Worm (Caenorhabditis elegans) whole organism, young adult: ENCODE results near the gene nspg-4.

Experiments
- F49E8.2 ChIP-seq: sonication (generic microtip); optimal IDR thresholded peaks from 3 replicates; lab custom pipeline; 2017; ENCODE audit warnings: missing genetic modification characterization, mild to moderate bottlenecking, missing compliant biosample characterization, antibody characterized with exemption, moderate library complexity; ENCODE audit not compliant: insufficient read depth
- Y79H2A.3 ChIP-seq: fragments of 200-800 bp; sonication (Bioruptor generic); conservative IDR thresholded peaks from 2 replicates; pipeline ENCODE4 v1.3.6; 2022; ENCODE audit warnings: missing genetic modification reagents, missing genetic modification characterization, missing compliant biosample characterization
- dpff-1 ChIP-seq: sonication (generic microtip); optimal IDR thresholded peaks from 2 replicates; lab custom pipeline; 2017; ENCODE audit warnings: mild to moderate bottlenecking, missing genetic modification characterization, missing compliant biosample characterization
- hsf-1 ChIP-seq: fragments of 200-800 bp; sonication (Bioruptor generic); IDR thresholded peaks from 2 replicates; pipeline ENCODE4 v1.3.6; 2022; ENCODE audit warnings: missing genetic modification reagents, missing genetic modification characterization, missing compliant biosample characterization
- lag-1 ChIP-seq: fragments of 200-800 bp; sonication (Bioruptor generic); IDR thresholded peaks from 2 replicates; pipeline ENCODE4 v1.3.6; 2022; ENCODE audit warnings: missing genetic modification reagents, missing genetic modification characterization, missing compliant biosample characterization
- pha-4 ChIP-seq: fragments of 150-350 bp; sonication (generic microtip); optimal IDR thresholded peaks from 2 replicates; lab custom pipeline; 2014; ENCODE audit warnings: missing biosample characterization, missing genetic modification reagents, missing genetic modification characterization
- snpc-4 ChIP-seq, 5 experiments: fragments of 150-350 bp in 1 of 5; sonication (generic microtip) in 4 of 5; optimal IDR thresholded peaks; 2 replicates each; lab custom pipeline; 2014 to 2018; ENCODE audit warnings: missing genetic modification characterization in 5 of 5, missing biosample characterization in 3 of 5, antibody characterized with exemption in 2 of 5, mild to moderate bottlenecking in 2 of 5, missing compliant biosample characterization in 2 of 5, missing genotype in 2 of 5, moderate library complexity in 2 of 5, missing genetic modification reagents in 1 of 5
- unc-62 ChIP-seq: fragments of 150-350 bp; optimal IDR thresholded peaks from 2 replicates; lab custom pipeline; 2014; ENCODE audit warnings: missing biosample characterization, missing genetic modification reagents, missing genetic modification characterization

DNA sequence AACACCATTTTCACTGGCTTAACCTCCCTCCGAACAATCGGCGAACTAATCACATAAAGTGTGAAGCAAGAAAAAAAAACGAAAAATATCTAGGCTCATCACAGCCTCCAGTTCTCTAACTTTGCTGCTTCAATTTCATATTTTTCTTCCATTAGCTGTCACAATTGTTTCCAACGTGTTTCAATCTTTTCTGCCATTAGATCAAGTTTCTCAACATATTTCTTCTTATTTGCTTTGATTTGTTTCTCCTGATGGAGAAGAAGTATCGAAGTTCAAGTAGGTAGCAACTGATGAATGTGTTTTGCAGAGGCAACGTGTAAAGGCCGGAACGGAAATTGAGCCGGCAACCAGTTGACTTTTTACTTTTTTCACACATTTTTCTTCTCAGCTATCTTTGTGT is 30.0 kb upstream of the nspg-4 start, which contains the start of gene ZK563.7:
- TF ChIP-seq snpc-4 (GFP tag; optimal IDR thresholded peaks at IDR 0.05; lab: Kevin White, UChicago) (no peak), snpc-4 (tag; optimal IDR thresholded peaks at IDR 0.05; lab: Kevin White, UChicago) (no peak), F49E8.2 (no peak), dpff-1 (tag; lab: Kevin White, UChicago) (no peak), unc-62 (no peak), Y79H2A.3 (GFP tag; lab: Robert Waterston, UW) (no peak), hsf-1 (GFP tag; lab: Robert Waterston, UW) (no peak), lag-1 (no peak), pha-4 (no peak)
